Worm (Caenorhabditis elegans) whole organism, L4/young adult: ENCODE data around the gene sri-65.
"Not testable (repeated sequence)": the region's sequence is repeated elsewhere in the genome, so short reads cannot be mapped to it uniquely, and the experiment has no call there.

ENCODE experiments used
- W03F9.2 ChIP-seq: fragments of 150-350 bp; optimal IDR thresholded peaks from 2 replicates; lab custom pipeline; 2014; ENCODE audit warnings: missing biosample characterization, missing genetic modification characterization
- dao-5 ChIP-seq: sonication (generic microtip); optimal IDR thresholded peaks from 2 replicates; lab custom pipeline; 2016; ENCODE audit warnings: missing genotype, missing genetic modification characterization, moderate library complexity, missing compliant biosample characterization
- him-1 ChIP-seq: sonication (generic microtip); optimal IDR thresholded peaks from 2 replicates; lab custom pipeline; 2016; ENCODE audit warnings: missing genotype, missing genetic modification reagents, missing genetic modification characterization, missing compliant biosample characterization

The sri-65 gene

DNA sequence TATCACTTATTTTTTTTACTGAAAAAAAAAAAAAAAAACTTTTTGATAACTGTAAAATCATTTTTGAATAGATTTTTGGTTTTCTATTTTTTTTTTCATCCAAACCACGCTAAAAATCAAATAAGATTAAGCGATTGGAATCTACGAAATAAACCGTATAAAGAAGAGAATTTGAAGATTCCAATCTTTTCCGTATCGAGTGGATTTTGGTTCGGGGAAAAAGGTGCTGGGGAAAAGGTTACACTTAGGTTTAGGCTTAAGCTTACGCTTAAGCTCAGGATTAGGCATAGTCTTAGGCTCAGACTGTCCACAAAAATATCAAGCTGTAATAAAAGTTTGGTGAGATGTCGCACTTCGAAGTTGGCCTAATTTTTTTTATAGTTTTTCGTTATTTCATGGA, 7.6 kb upstream of the sri-65 start, which contains the start of gene F13A7.12:
Gene F13A7.12 (plus strand): TSS at position 301 of the 400 bp plus-strand sequence.
- TF ChIP-seq him-1 (tag; lab: Kevin White, UChicago) (no peak), W03F9.2 (tag; lab: Kevin White, UChicago) (no peak), dao-5 (no peak)

DNA sequence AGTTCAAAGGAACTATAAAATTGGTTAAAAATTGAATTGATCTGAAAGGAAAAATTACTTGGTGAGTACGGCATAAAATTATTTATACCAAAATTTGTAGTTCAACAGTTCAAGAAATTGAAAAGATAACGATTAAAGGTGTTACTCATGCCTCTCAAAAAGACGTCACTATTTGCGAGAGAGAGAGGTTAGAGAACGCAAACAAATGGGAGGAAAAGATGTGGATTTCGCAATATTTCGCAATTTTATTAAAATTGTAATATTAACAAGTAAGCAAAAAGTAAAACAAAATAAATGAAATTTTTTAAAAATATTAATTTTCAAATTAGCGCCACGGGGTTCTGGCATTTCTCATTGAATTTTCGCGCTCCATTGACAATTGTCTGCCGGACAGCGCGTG, 7.0 kb upstream of the sri-65 start, which contains the start of gene F13A7.11:
Gene F13A7.11 (minus strand): TSS at position 174 of the 400 bp plus-strand sequence.
- TF ChIP-seq dao-5 (no peak), him-1 (tag; lab: Kevin White, UChicago) (no peak), W03F9.2 (tag; lab: Kevin White, UChicago) (no peak)

DNA sequence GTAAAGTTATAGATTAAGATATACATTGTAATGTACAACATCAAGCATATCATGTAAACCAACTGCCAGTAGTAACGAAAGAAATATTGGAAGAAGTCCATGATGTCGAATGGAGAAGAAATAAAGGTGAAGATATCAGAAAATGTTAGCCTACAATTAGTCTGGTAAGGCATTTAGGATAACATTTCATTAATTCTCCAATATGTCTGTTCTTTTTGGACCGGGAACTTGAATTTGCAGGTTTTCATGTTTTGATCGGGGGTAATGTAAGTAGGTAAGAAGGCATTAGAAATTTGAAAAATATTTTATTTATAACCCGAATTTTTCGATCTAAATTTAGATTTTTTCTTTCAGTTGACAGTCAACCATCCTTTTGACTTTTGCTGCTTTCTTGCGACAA, 5.6 kb upstream of the sri-65 start, which contains the start of gene srd-63:
Gene srd-63 (minus strand): TSS at position 101 of the 400 bp plus-strand sequence.
- no peak for TF ChIP-seq dao-5
- TF ChIP-seq him-1 (tag; lab: Kevin White, UChicago) = no peak
- no peak for TF ChIP-seq W03F9.2 (tag; lab: Kevin White, UChicago)

ce11 chrV:16390655-16391054, 2.5 kb upstream of the sri-65 start, which contains the start of gene gst-44:
gst-44 (plus strand) TSS chrV:16390891.
- TF ChIP-seq W03F9.2 (tag; lab: Kevin White, UChicago) (no peak), him-1 (tag; lab: Kevin White, UChicago) (no peak), dao-5 (no peak)

ce11 chrV:16383729-16384128, 4.4 kb downstream of the sri-65 start, which contains the start of gene F13A7.7:
F13A7.7 (minus strand) TSS chrV:16383829.
- not testable (repeated sequence) for TF ChIP-seq W03F9.2 (tag; lab: Kevin White, UChicago); him-1 (tag; lab: Kevin White, UChicago); dao-5

DNA sequence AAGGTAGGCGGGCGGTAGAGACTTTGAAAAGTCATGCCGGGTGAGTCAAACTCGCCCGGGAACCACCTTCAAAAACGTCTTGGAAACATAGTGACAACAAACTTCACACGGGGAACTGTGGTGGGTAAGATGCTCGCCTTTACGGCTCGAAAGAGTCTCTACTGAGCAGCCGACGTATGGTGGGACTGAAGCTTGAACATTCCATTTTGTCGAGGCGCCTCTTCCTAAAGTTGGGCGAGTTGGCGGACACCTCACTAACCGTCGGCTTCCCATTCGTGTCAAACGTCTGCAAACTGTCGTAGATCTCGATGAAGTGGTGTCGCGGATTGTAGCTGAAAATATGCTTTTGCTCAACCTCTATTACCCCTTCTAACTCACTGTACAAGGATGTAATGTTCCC, 5.2 kb downstream of the sri-65 start:
- no peak for TF ChIP-seq him-1 (tag; lab: Kevin White, UChicago)
- no peak for TF ChIP-seq W03F9.2 (tag; lab: Kevin White, UChicago)
- TF ChIP-seq dao-5 = no peak

- TF ChIP-seq W03F9.2 (tag; lab: Kevin White, UChicago) (no peak), him-1 (tag; lab: Kevin White, UChicago) (no peak), dao-5 (no peak)
These were observed 10.3 kb downstream of the sri-65 start, which contains the start of gene F13A7.1 for ce11 chrV:16377849-16378248. F13A7.1 (minus strand) TSS chrV:16377949.

ce11 chrV:16377188-16377587, 11.0 kb downstream of the sri-65 start:
- TF ChIP-seq W03F9.2 (tag; lab: Kevin White, UChicago) (no peak), him-1 (tag; lab: Kevin White, UChicago) (no peak), dao-5 (no peak)

DNA sequence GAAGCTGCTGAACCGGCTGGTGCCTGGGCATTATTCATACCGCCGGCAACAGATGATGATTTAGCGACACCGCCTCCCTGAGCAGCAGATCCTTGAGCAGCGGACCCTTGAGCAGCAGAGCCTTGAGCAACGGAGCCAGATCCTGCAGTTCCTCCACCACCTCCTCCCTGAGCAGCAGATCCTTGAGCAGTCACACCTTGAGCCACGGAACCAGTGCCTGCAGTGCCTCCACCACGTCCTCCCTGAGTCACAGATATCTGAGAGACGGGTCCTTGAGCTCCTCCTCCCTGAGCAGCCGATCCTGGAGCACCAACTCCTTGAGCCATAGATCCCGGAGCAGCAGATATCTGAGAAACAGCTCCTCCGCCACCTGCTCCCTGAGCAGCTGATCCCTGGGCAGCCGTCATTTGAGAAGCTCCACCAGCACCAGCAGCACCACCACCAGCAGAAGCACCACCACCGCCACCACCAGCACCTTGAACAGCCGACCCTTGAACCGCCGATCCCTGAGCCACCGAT, 11.7 kb downstream of the sri-65 start:
- TF ChIP-seq W03F9.2 (tag; lab: Kevin White, UChicago) = no peak
- no peak for TF ChIP-seq him-1 (tag; lab: Kevin White, UChicago)
- TF ChIP-seq dao-5 = no peak

- no peak for TF ChIP-seq dao-5
- TF ChIP-seq W03F9.2 (tag; lab: Kevin White, UChicago) = no peak
- TF ChIP-seq him-1 (tag; lab: Kevin White, UChicago) = no peak
These were observed 13.5 kb downstream of the sri-65 start, which contains the start of gene srv-34 for ce11 chrV:16374676-16375075. srv-34 (minus strand) TSS chrV:16374776.

DNA sequence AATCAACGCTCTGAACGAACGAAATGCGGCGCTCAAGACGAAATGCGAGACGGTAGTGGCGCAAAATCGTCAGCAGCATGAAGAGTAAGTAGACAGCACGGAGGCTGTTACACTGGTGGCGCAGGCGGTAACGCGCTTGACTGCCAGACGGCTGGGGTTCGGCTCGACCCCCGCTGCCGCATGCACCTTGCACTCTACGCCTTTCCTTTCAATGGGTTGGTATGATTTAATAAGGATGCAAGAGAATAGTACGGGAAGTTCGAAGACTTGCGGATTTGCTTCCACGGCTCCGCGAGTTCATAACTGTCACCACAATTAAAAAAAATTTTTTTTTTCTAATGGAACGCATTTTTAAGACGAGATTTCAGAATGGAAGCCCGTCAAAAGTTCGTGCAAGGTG, 18.1 kb downstream of the sri-65 start:
- TF ChIP-seq him-1 (tag; lab: Kevin White, UChicago) (peak; percentile 52), W03F9.2 (tag; lab: Kevin White, UChicago) (peak; percentile 9), dao-5 (peak; percentile 71)

DNA sequence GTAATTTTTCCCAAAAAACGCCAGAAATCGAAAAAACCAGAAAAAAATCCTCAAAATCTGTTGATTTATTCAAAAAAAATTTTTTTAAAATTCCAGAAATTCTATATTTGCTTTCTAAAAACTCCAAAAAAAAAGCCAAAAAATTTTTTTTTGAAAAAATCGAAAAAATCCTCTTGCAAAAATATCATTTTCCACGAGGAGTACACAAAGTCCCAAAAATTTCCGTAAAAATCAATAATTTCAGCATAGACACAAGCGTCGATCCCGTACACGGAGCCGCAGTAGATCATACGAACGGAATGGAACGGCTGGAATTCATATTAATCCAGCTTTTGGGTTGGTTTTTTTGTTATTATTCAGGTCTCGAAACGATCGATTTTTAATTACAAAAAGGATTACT, 20.0 kb downstream of the sri-65 start:
- no peak for TF ChIP-seq W03F9.2 (tag; lab: Kevin White, UChicago)
- TF ChIP-seq dao-5 = no peak
- no peak for TF ChIP-seq him-1 (tag; lab: Kevin White, UChicago)

DNA sequence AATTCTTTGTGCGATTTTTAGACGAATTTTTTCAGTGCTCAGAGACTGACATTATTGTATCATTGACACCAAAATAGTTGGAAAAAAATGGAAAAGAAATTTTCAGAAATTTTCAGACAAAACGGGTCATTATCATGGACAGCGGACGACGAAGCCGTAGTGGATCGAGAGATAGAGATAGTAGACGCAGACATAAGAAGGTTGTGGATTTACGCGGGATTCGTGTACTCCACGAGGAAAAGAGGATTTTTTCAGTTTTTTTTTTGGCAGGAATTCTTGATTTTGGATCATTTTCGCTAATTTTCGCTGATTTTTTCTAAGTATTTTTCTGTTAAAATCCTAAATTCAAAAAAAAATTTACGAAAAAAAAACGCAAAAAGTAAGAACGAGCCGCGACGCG, 20.6 kb downstream of the sri-65 start, which contains the start of gene W08G11.3:
Gene W08G11.3 (plus strand): TSS at position 107 of the 400 bp plus-strand sequence.
- TF ChIP-seq W03F9.2 (tag; lab: Kevin White, UChicago) = no peak
- no peak for TF ChIP-seq dao-5
- no peak for TF ChIP-seq him-1 (tag; lab: Kevin White, UChicago)

- no peak for TF ChIP-seq dao-5
- no peak for TF ChIP-seq W03F9.2 (tag; lab: Kevin White, UChicago)
- no peak for TF ChIP-seq him-1 (tag; lab: Kevin White, UChicago)
These were observed 26.8 kb downstream of the sri-65 start for ce11 chrV:16361350-16361749.
